Fruit fly (Drosophila melanogaster) S2 (cell line): ENCODE results near the gene Gclc.

Source experiments
- CG8478 ChIP-seq: fragments of >200 bp; optimal IDR thresholded peaks from 2 replicates; lab custom pipeline; 2018
- CTCF ChIP-seq, 2 experiments: fragments of >200 bp; optimal IDR thresholded peaks; 2 replicates each; lab custom pipeline; 2018

The Gclc gene

dm6 chrX:8141353-8142066 is 25.6 kb upstream of the Gclc start:
- TF ChIP-seq CG8478, result no peak
- TF ChIP-seq CTCF (optimal IDR thresholded peaks at IDR 0.05; lab: Kevin White, UChicago), result no peak

dm6 chrX:8140707-8141106 is 24.8 kb upstream of the Gclc start:
- TF ChIP-seq CTCF (optimal IDR thresholded peaks at IDR 0.05; lab: Kevin White, UChicago) (no peak), CG8478 (no peak)

dm6 chrX:8137285-8137684 is 21.3 kb upstream of the Gclc start:
- no peak for TF ChIP-seq CTCF (optimal IDR thresholded peaks at IDR 0.05; lab: Kevin White, UChicago)
- no peak for TF ChIP-seq CG8478

- no peak for TF ChIP-seq CTCF (optimal IDR thresholded peaks at IDR 0.05; lab: Kevin White, UChicago)
- TF ChIP-seq CG8478, result no peak
Observed at dm6 chrX:8135420-8135874, 19.5 kb upstream of the Gclc start, which contains the start of the genes cyr and CG2120. Gene cyr (minus strand): TSS chrX:8135713. Gene CG2120 (plus strand): TSS chrX:8135824.

dm6 chrX:8131693-8132313 is 15.9 kb upstream of the Gclc start, which contains the start of gene CG10958:
Gene CG10958 (plus strand): TSS chrX:8132285.
- TF ChIP-seq CG8478, result no peak
- TF ChIP-seq CTCF (optimal IDR thresholded peaks at IDR 0.05; lab: Kevin White, UChicago), result no peak

dm6 chrX:8129204-8129997 is 13.5 kb upstream of the Gclc start, which contains the start of gene CG2116:
Gene CG2116 (plus strand): TSS chrX:8129812.
- TF ChIP-seq CTCF (optimal IDR thresholded peaks at IDR 0.05; lab: Kevin White, UChicago) (no peak), CG8478 (no peak)

dm6 chrX:8128133-8128532 is 12.2 kb upstream of the Gclc start:
- TF ChIP-seq CG8478 (no peak), CTCF (optimal IDR thresholded peaks at IDR 0.05; lab: Kevin White, UChicago) (no peak)

dm6 chrX:8126149-8126548 is 10.2 kb upstream of the Gclc start:
- TF ChIP-seq CTCF (optimal IDR thresholded peaks at IDR 0.05; lab: Kevin White, UChicago) (no peak), CG8478 (no peak)

dm6 chrX:8125224-8125649 is 9.3 kb upstream of the Gclc start:
- TF ChIP-seq CTCF (optimal IDR thresholded peaks at IDR 0.05; lab: Kevin White, UChicago), result no peak
- no peak for TF ChIP-seq CG8478

- TF ChIP-seq CG8478 (no peak), CTCF (optimal IDR thresholded peaks at IDR 0.05; lab: Kevin White, UChicago) (no peak)
Observed at dm6 chrX:8122834-8123233, 6.9 kb upstream of the Gclc start.

- TF ChIP-seq CG8478 (no peak), CTCF (optimal IDR thresholded peaks at IDR 0.05; lab: Kevin White, UChicago) (no peak)
Observed at dm6 chrX:8120939-8121338, 5.0 kb upstream of the Gclc start, which contains the start of gene CG2260. Gene CG2260 (minus strand): TSS chrX:8121147.

dm6 chrX:8116813-8117212 is 866 bp upstream of the Gclc start, which contains the start of gene CG1575:
Gene CG1575 (plus strand): TSS chrX:8117012.
- no peak for TF ChIP-seq CG8478

dm6 chrX:8115343-8115676 is 637 bp downstream of the Gclc start:
- TF ChIP-seq CG8478 (no peak), CTCF (optimal IDR thresholded peaks at IDR 0.05; lab: Kevin White, UChicago) (no peak)

- TF ChIP-seq CTCF (optimal IDR thresholded peaks at IDR 0.05; lab: Kevin White, UChicago) (no peak), CG8478 (no peak)
Observed at dm6 chrX:8114476-8115342, 1.2 kb downstream of the Gclc start.
